Worm (Caenorhabditis elegans): ENCODE data around the gene K01A11.1.
A peak's percentile ranks its signal among the peaks of the same experiment; 100 is the strongest.

K01A11.1 gene

DNA sequence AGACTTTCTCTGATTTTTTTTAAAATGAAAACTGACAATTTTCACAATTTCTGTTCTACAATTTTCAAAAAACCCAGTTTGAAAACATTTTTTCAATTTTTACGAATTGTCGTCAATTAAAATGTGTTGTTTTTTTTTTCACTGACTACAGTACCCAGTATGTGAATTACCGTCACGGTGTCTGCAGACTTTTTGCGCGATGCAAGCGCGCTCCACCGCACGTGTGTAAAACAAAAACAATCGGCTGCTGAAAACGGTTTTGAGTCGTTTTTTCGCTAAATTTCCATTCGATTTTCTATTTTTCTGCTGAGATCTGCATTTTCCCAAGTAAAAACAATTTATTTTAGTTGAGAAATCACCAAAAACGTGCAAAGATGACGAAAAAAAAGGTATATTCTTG, 24.9 kb upstream of the K01A11.1 start (continued):
- TF ChIP-seq ztf-22 (GFP tag; optimal IDR thresholded peaks at IDR 0.05) (peak; percentile 60), hrde-1 (tag; optimal IDR thresholded peaks at IDR 0.05; ENCODE audit: borderline replicate concordance) (peak; percentile 4), K11D2.4 (GFP tag; IDR thresholded peaks at IDR 0.05) (peak; percentile 99), nfyb-1 (GFP tag; IDR thresholded peaks at IDR 0.05) (peak; percentile 98), ztf-3 (GFP tag; optimal IDR thresholded peaks at IDR 0.05) (peak; percentile 82), sdz-38 (tag; optimal IDR thresholded peaks at IDR 0.05) (no peak), somi-1 (GFP tag; optimal IDR thresholded peaks at IDR 0.05) (peak; percentile 96), lin-40 (tag; optimal IDR thresholded peaks at IDR 0.05) (peak; percentile 99), akir-1 (GFP tag; optimal IDR thresholded peaks at IDR 0.05) (no peak), ZK185.1 (tag; optimal IDR thresholded peaks at IDR 0.05; ENCODE audit: poor library complexity, severe bottlenecking) (peak; percentile 95), ceh-100 (GFP tag; IDR thresholded peaks at IDR 0.05) (peak; percentile 91), B0336.3 (GFP tag; IDR thresholded peaks at IDR 0.05) (peak; percentile 96), sea-2 (GFP tag; IDR thresholded peaks at IDR 0.05) (0 out of 2 replicates have a peak, but pooled peaks have one; percentile 65), attf-6 (GFP tag; IDR thresholded peaks at IDR 0.05) (no peak), F57C9.4 (tag; optimal IDR thresholded peaks at IDR 0.05) (peak; percentile 23), snpc-1.1 (tag; optimal IDR thresholded peaks at IDR 0.05; ENCODE audit: insufficient read depth) (peak; percentile 21), nfya-2 (GFP tag; IDR thresholded peaks at IDR 0.05) (no peak), Y79H2A.3 (GFP tag; conservative IDR thresholded peaks at IDR 0.05) (no peak), bed-2 (GFP tag; IDR thresholded peaks at IDR 0.05) (0 out of 2 replicates have a peak, but pooled peaks have one; percentile 52), attf-3 (GFP tag; conservative IDR thresholded peaks at IDR 0.05) (peak; percentile 83), Y56A3A.18 (GFP tag; IDR thresholded peaks at IDR 0.05) (peak; percentile 74; the same call in 1 of the 2 replicates), snpc-1.3 (tag; optimal IDR thresholded peaks at IDR 0.05; ENCODE audit: insufficient read depth) (peak; percentile 20), tlf-1 (GFP tag; optimal IDR thresholded peaks at IDR 0.05) (peak; percentile 98), nhr-179 (tag; optimal IDR thresholded peaks at IDR 0.05) (no peak), zfh-2 (GFP tag; conservative IDR thresholded peaks at IDR 0.05) (no peak), F22D6.2 (tag; optimal IDR thresholded peaks at IDR 0.05) (peak; percentile 92), lag-1 (GFP tag; IDR thresholded peaks at IDR 0.05) (0 out of 2 replicates have a peak, but pooled peaks have one; percentile 18), ztf-18 (tag; optimal IDR thresholded peaks at IDR 0.05) (peak; percentile 91), cebp-1 (GFP tag; IDR thresholded peaks at IDR 0.05) (peak; percentile 81), cebp-1 (tag; optimal IDR thresholded peaks at IDR 0.05) (peak; percentile 93), lsl-1 (GFP tag; optimal IDR thresholded peaks at IDR 0.05) (peak; percentile 91), ceh-91 (GFP tag; IDR thresholded peaks at IDR 0.05) (peak; percentile 93), madf-6 (GFP tag; IDR thresholded peaks at IDR 0.05) (peak; percentile 87), nhr-27 (tag; optimal IDR thresholded peaks at IDR 0.05) (no peak), attf-5 (GFP tag; optimal IDR thresholded peaks at IDR 0.05) (peak; percentile 97), atf-7 (tag; optimal IDR thresholded peaks at IDR 0.05) (peak; percentile 82), dpff-1 (tag; optimal IDR thresholded peaks at IDR 0.05) (no peak), pbrm-1 (GFP tag; IDR thresholded peaks at IDR 0.05) (peak; percentile 97), let-607 (tag; optimal IDR thresholded peaks at IDR 0.05) (peak; percentile 91 to 95), B0035.1 (tag; optimal IDR thresholded peaks at IDR 0.05) (peak; percentile 85), xnd-1 (tag; optimal IDR thresholded peaks at IDR 0.05) (peak; percentile 36), mes-4 (tag; optimal IDR thresholded peaks at IDR 0.05) (no peak), aptf-3 (GFP tag; IDR thresholded peaks at IDR 0.05) (no peak), snpc-4 (GFP tag; optimal IDR thresholded peaks at IDR 0.05) (peak; percentile 65), snpc-4 (tag; optimal IDR thresholded peaks at IDR 0.05) (peak; percentile 76 to 87 (median 85)), rpc-1 (optimal IDR thresholded peaks at IDR 0.05) (peak; percentile 12), rpc-1 (tag; optimal IDR thresholded peaks at IDR 0.05) (no peak), ztf-6 (GFP tag; IDR thresholded peaks at IDR 0.05) (peak; percentile 33; the same call in 1 of the 2 replicates)
